Fruit fly (Drosophila melanogaster) whole organism: ENCODE results near the gene CG3587.

ENCODE experiments used
- CG8478 ChIP-seq: fragments of >200 bp; optimal IDR thresholded peaks from 2 replicates; lab custom pipeline; 2018; ENCODE audit warnings: inconsistent platforms
- Dll ChIP-seq: fragments of >200 bp; optimal IDR thresholded peaks from 2 replicates; lab custom pipeline; 2017
- EcR ChIP-seq, 2 experiments: fragments of >200 bp; optimal IDR thresholded peaks; 2 replicates each; lab custom pipeline; 2017; ENCODE audit warnings: missing biosample characterization in 2 of 2, missing genetic modification characterization in 2 of 2, missing genetic modification reagents in 2 of 2
- pan ChIP-seq: fragments of >200 bp; optimal IDR thresholded peaks from 2 replicates; lab custom pipeline; 2017
- psq ChIP-seq: fragments of >200 bp; optimal IDR thresholded peaks from 2 replicates; lab custom pipeline; 2017
- usp ChIP-seq: fragments of >200 bp; optimal IDR thresholded peaks from 2 replicates; lab custom pipeline; 2017; ENCODE audit warnings: missing biosample characterization, missing genetic modification characterization, mixed read lengths

DNA sequence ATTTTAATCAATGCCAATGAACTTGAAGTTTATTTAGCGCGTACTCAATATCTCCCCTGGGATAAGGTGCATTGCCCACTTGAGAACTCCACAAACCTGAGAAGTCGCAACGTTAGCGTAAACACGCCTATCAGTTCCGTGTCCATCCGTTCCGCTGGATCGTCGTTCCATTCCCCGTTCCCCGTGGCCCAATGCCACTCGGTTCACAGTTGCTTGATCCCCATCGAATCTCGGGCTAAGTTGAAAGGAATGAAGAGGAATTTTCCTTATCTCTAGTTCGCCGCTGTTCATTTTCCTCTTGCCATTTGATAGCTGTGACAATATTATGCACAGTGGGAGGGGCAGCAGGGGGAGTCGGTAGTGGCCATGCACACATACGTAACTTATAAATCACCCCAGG is 5.1 kb downstream of the CG3587 start:
- TF ChIP-seq CG8478 (lab: Kevin White, UChicago) (no peak), pan (lab: Kevin White, UChicago) (no peak), EcR (GFP tag; optimal IDR thresholded peaks at IDR 0.05; lab: Kevin White, UChicago) (peak; percentile 83 to 88), Dll (lab: Kevin White, UChicago) (no peak), usp (GFP tag; lab: Kevin White, UChicago) (no peak), psq (lab: Kevin White, UChicago) (no peak)
